Fruit fly (Drosophila melanogaster) S2 (cell line): ENCODE results near the gene CG45603.

Source experiments
- CG8478 ChIP-seq: fragments of >200 bp; optimal IDR thresholded peaks from 2 replicates; lab custom pipeline; 2018
- CTCF ChIP-seq, 2 experiments: fragments of >200 bp; optimal IDR thresholded peaks; 2 replicates each; lab custom pipeline; 2018

DNA sequence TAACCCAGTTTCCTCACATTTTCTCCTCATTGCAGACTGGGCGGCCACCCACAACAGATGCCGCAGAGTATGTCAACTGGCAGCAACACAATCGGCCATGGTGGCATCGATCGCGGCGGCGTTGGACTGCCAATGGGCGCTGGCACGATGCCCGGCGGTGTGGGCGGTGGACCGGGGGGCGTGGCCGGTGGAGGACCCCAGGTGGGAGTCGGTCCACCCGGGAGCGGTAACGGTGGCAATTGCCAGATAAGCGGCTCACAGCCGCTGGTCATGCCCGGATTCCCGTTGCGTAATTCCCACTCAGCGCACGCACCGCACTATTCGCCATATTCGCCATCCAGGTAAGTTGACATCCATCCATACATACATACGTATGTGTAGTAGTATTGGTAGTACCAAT is 535 bp upstream of the CG45603 start:
- TF ChIP-seq CTCF (optimal IDR thresholded peaks at IDR 0.05; lab: Kevin White, UChicago): no peak
- TF ChIP-seq CG8478: no peak
